Worm (Caenorhabditis elegans): ENCODE data around the gene srab-11.

The srab-11 gene

ce11 chrV:3194952-3195450, 48.2 kb upstream of the srab-11 start, which contains the start of gene Y73C8B.2 (continued):
- TF ChIP-seq rbr-2 (tag; optimal IDR thresholded peaks at IDR 0.05) (peak; percentile 15), Y48G9A.11 (GFP tag; IDR thresholded peaks at IDR 0.05) (no peak), zip-2 (tag; optimal IDR thresholded peaks at IDR 0.05) (no peak), dve-1 (tag; optimal IDR thresholded peaks at IDR 0.05; ENCODE audit: insufficient read depth) (peak; percentile 35), zag-1 (tag; optimal IDR thresholded peaks at IDR 0.05) (no peak), unc-130 (GFP tag; optimal IDR thresholded peaks at IDR 0.05) (no peak), mdl-1 (tag; optimal IDR thresholded peaks at IDR 0.05) (no peak), nhr-102 (tag; optimal IDR thresholded peaks at IDR 0.05) (peak; percentile 34), ceh-28 (tag; optimal IDR thresholded peaks at IDR 0.05) (no peak), lin-39 (tag; optimal IDR thresholded peaks at IDR 0.05) (no peak), lin-15B (tag; optimal IDR thresholded peaks at IDR 0.05) (no peak), unc-62 (GFP tag; optimal IDR thresholded peaks at IDR 0.05 in 1 of 2) (peak in 1 of 2 experiments; percentile 85), unc-62 (tag; optimal IDR thresholded peaks at IDR 0.05) (no peak), hmg-1.1 (GFP tag; IDR thresholded peaks at IDR 0.05) (peak; percentile 36; the same call in 1 of the 2 replicates), ceh-20 (GFP tag; IDR thresholded peaks at IDR 0.05) (no peak), Y5F2A.4 (GFP tag; optimal IDR thresholded peaks at IDR 0.05) (no peak), ztf-7 (tag; optimal IDR thresholded peaks at IDR 0.05) (no peak), nhr-76 (tag; optimal IDR thresholded peaks at IDR 0.05) (no peak), madf-9 (GFP tag; conservative IDR thresholded peaks at IDR 0.05) (no peak), T26A8.4 (GFP tag; IDR thresholded peaks at IDR 0.05) (no peak), daf-19 (GFP tag; conservative IDR thresholded peaks at IDR 0.05) (no peak), ceh-32 (tag; optimal IDR thresholded peaks at IDR 0.05; ENCODE audit: poor library complexity) (no peak), spr-1 (tag; optimal IDR thresholded peaks at IDR 0.05) (no peak), snpc-4 (tag; optimal IDR thresholded peaks at IDR 0.05) (no peak), pqm-1 (tag; optimal IDR thresholded peaks at IDR 0.05) (peak; percentile 14), php-3 (GFP tag; IDR thresholded peaks at IDR 0.05) (no peak), aly-2 (tag; optimal IDR thresholded peaks at IDR 0.05) (no peak), nhr-28 (tag; optimal IDR thresholded peaks at IDR 0.05) (peak; percentile 38), Y75B8A.6 (GFP tag; IDR thresholded peaks at IDR 0.05) (no peak), ceh-62 (tag; optimal IDR thresholded peaks at IDR 0.05) (no peak), mes-2 (tag; optimal IDR thresholded peaks at IDR 0.05; ENCODE audit: poor library complexity, severe bottlenecking) (no peak), lin-13 (GFP tag; optimal IDR thresholded peaks at IDR 0.05) (no peak), ZK337.2 (GFP tag; IDR thresholded peaks at IDR 0.05) (no peak), nhr-11 (tag; optimal IDR thresholded peaks at IDR 0.05) (no peak), skn-1 (tag; optimal IDR thresholded peaks at IDR 0.05) (no peak), nhr-77 (tag; optimal IDR thresholded peaks at IDR 0.05) (peak; percentile 7), nhr-111 (GFP tag; optimal IDR thresholded peaks at IDR 0.05) (no peak), zfp-3 (GFP tag; conservative IDR thresholded peaks at IDR 0.05) (no peak), F37D6.2 (tag; optimal IDR thresholded peaks at IDR 0.05) (no peak), dmd-8 (GFP tag; IDR thresholded peaks at IDR 0.05) (no peak), mxl-3 (GFP tag; optimal IDR thresholded peaks at IDR 0.05) (no peak), T20F7.1 (GFP tag; optimal IDR thresholded peaks at IDR 0.05) (no peak), saeg-2 (GFP tag; IDR thresholded peaks at IDR 0.05) (no peak), aha-1 (tag) (peak; percentile 92), ctbp-1 (GFP tag; IDR thresholded peaks at IDR 0.05) (no peak), daf-16 (GFP tag; optimal IDR thresholded peaks at IDR 0.05) (no peak), daf-16 (tag; optimal IDR thresholded peaks at IDR 0.05) (peak; percentile 13), hlh-11 (tag; optimal IDR thresholded peaks at IDR 0.05) (peak; percentile 0), cey-2 (tag; optimal IDR thresholded peaks at IDR 0.05; ENCODE audit: borderline replicate concordance, insufficient read depth) (no peak), sdz-12 (GFP tag; optimal IDR thresholded peaks at IDR 0.05) (no peak), vab-7 (GFP tag; IDR thresholded peaks at IDR 0.05) (no peak), pha-4 (GFP tag; IDR thresholded peaks at IDR 0.05) (no peak), pha-4 (tag; optimal IDR thresholded peaks at IDR 0.05) (peak; percentile 94)

Measured in whole organism, L4 larva.